Worm (Caenorhabditis elegans) whole organism, young adult: ENCODE data around the gene smf-2.
A peak's percentile ranks its signal among the peaks of the same experiment; 100 is the strongest.

Experiments
- B0035.1 ChIP-seq: sonication (generic microtip); optimal IDR thresholded peaks from 2 replicates; lab custom pipeline; 2016; ENCODE audit warnings: missing genetic modification characterization, mild to moderate bottlenecking, missing compliant biosample characterization, missing genotype, missing genetic modification reagents
- B0261.1 ChIP-seq: sonication (generic microtip); optimal IDR thresholded peaks from 2 replicates; lab custom pipeline; 2016; ENCODE audit warnings: mild to moderate bottlenecking, missing genetic modification characterization, moderate library complexity, missing compliant biosample characterization
- B0336.3 ChIP-seq: fragments of 200-800 bp; sonication (Bioruptor generic); IDR thresholded peaks from 2 replicates; pipeline ENCODE4 v1.3.6; 2022; ENCODE audit warnings: missing genetic modification characterization, missing compliant biosample characterization
- C06A6.2 ChIP-seq: fragments of 200-800 bp; sonication (Bioruptor generic); conservative IDR thresholded peaks from 2 replicates; pipeline ENCODE4 v1.3.6; 2022; ENCODE audit warnings: missing genetic modification characterization, missing compliant biosample characterization
- D2030.7 ChIP-seq: fragments of 200-800 bp; sonication (Bioruptor generic); IDR thresholded peaks from 2 replicates; pipeline ENCODE4 v1.3.6; 2022; ENCODE audit warnings: missing genetic modification reagents, missing genetic modification characterization, missing compliant biosample characterization
- F55B11.4 ChIP-seq: sonication (generic microtip); optimal IDR thresholded peaks from 2 replicates; lab custom pipeline; 2016; ENCODE audit warnings: missing compliant biosample characterization, missing genetic modification characterization, borderline replicate concordance; ENCODE audit not compliant: insufficient read depth
- K11D2.4 ChIP-seq: fragments of 200-800 bp; sonication (Bioruptor generic); IDR thresholded peaks from 2 replicates; pipeline ENCODE4 v1.3.6; 2022; ENCODE audit warnings: missing genetic modification reagents, missing genetic modification characterization, missing compliant biosample characterization
- T26A5.8 ChIP-seq: sonication (generic microtip); optimal IDR thresholded peaks from 2 replicates; lab custom pipeline; 2016; ENCODE audit warnings: missing genetic modification characterization, missing compliant biosample characterization
- Y67H2A.10 ChIP-seq: fragments of 200-800 bp; sonication (Bioruptor generic); conservative IDR thresholded peaks from 2 replicates; pipeline ENCODE4 v1.3.6; 2022; ENCODE audit warnings: missing genetic modification reagents, missing genetic modification characterization, missing compliant biosample characterization
- aptf-2 ChIP-seq: fragments of 200-800 bp; sonication (Bioruptor generic); conservative IDR thresholded peaks from 2 replicates; pipeline ENCODE4 v1.3.6; 2022; ENCODE audit warnings: missing genetic modification reagents, missing genetic modification characterization, missing compliant biosample characterization
- attf-6 ChIP-seq: fragments of 200-800 bp; sonication (Bioruptor generic); IDR thresholded peaks from 2 replicates; pipeline ENCODE4 v1.3.6; 2022; ENCODE audit warnings: missing genetic modification reagents, missing genetic modification characterization, missing compliant biosample characterization
- bed-1 ChIP-seq: fragments of 200-800 bp; sonication (Bioruptor generic); IDR thresholded peaks from 2 replicates; pipeline ENCODE4 v1.3.6; 2022; ENCODE audit warnings: missing genetic modification reagents, missing genetic modification characterization, missing compliant biosample characterization
- bed-2 ChIP-seq: fragments of 200-800 bp; sonication (Bioruptor generic); IDR thresholded peaks from 2 replicates; pipeline ENCODE4 v1.3.6; 2022; ENCODE audit warnings: missing genetic modification reagents, missing genetic modification characterization, missing compliant biosample characterization
- ceh-100 ChIP-seq: fragments of 200-800 bp; sonication (Bioruptor generic); IDR thresholded peaks from 2 replicates; pipeline ENCODE4 v1.3.6; 2022; ENCODE audit warnings: missing genetic modification reagents, missing genetic modification characterization, missing compliant biosample characterization
- ceh-27 ChIP-seq: fragments of 200-800 bp; sonication (Bioruptor generic); optimal IDR thresholded peaks from 2 replicates; lab custom pipeline; 2018; ENCODE audit warnings: mild to moderate bottlenecking, missing genetic modification characterization, moderate library complexity, missing compliant biosample characterization
- ceh-79 ChIP-seq: sonication (generic microtip); optimal IDR thresholded peaks from 2 replicates; lab custom pipeline; 2017; ENCODE audit warnings: mild to moderate bottlenecking, missing genetic modification characterization, missing compliant biosample characterization
- ceh-91 ChIP-seq: fragments of 200-800 bp; sonication (Bioruptor generic); IDR thresholded peaks from 2 replicates; pipeline ENCODE4 v1.3.6; 2022; ENCODE audit warnings: missing genetic modification reagents, missing genetic modification characterization, missing compliant biosample characterization
- chd-7 ChIP-seq: sonication (generic microtip); optimal IDR thresholded peaks from 2 replicates; lab custom pipeline; 2016; ENCODE audit warnings: mild to moderate bottlenecking, missing genetic modification characterization, moderate library complexity, missing compliant biosample characterization
- efl-1 ChIP-seq: fragments of 150-350 bp; optimal IDR thresholded peaks from 2 replicates; lab custom pipeline; 2014; ENCODE audit warnings: missing biosample characterization, missing genetic modification reagents, missing genetic modification characterization
- egl-18 ChIP-seq: fragments of 200-800 bp; sonication (Bioruptor generic); IDR thresholded peaks from 2 replicates; pipeline ENCODE4 v1.3.6; 2022; ENCODE audit warnings: missing genetic modification reagents, missing genetic modification characterization, missing compliant biosample characterization
- egl-44 ChIP-seq: fragments of 200-800 bp; sonication (Bioruptor generic); IDR thresholded peaks from 2 replicates; pipeline ENCODE4 v1.3.6; 2022; ENCODE audit warnings: missing genetic modification reagents, missing genetic modification characterization, missing compliant biosample characterization
- ets-4 ChIP-seq: fragments of 200-800 bp; sonication (Bioruptor generic); optimal IDR thresholded peaks from 2 replicates; lab custom pipeline; 2018; ENCODE audit warnings: mild to moderate bottlenecking, missing genetic modification characterization, missing compliant biosample characterization
- hlh-26 ChIP-seq: fragments of 200-800 bp; sonication (Bioruptor generic); conservative IDR thresholded peaks from 2 replicates; pipeline ENCODE4 v1.3.6; 2022; ENCODE audit warnings: missing genetic modification reagents, missing genetic modification characterization, missing compliant biosample characterization
- hmg-1.2 ChIP-seq: fragments of 200-800 bp; sonication (Bioruptor generic); IDR thresholded peaks from 2 replicates; pipeline ENCODE4 v1.3.6; 2022; ENCODE audit warnings: missing genetic modification reagents, missing genetic modification characterization, missing compliant biosample characterization
- hsf-1 ChIP-seq: fragments of 200-800 bp; sonication (Bioruptor generic); IDR thresholded peaks from 2 replicates; pipeline ENCODE4 v1.3.6; 2022; ENCODE audit warnings: missing genetic modification reagents, missing genetic modification characterization, missing compliant biosample characterization
- lin-26 ChIP-seq: fragments of 200-800 bp; sonication (Bioruptor generic); IDR thresholded peaks from 2 replicates; pipeline ENCODE4 v1.3.6; 2022; ENCODE audit warnings: missing genetic modification reagents, missing genetic modification characterization, missing compliant biosample characterization
- lin-35 ChIP-seq, 3 experiments: fragments of 150-350 bp in 2 of 3; sonication (generic microtip) in 1 of 3; optimal IDR thresholded peaks; 2 replicates each; lab custom pipeline; 2014 to 2018; ENCODE audit warnings: missing biosample characterization in 3 of 3, missing genetic modification characterization in 3 of 3, missing genetic modification reagents in 3 of 3
- madf-6 ChIP-seq: fragments of 200-800 bp; sonication (Bioruptor generic); IDR thresholded peaks from 2 replicates; pipeline ENCODE4 v1.3.6; 2022; ENCODE audit warnings: missing genetic modification reagents, missing genetic modification characterization, missing compliant biosample characterization
- mel-28 ChIP-seq: sonication (generic microtip); optimal IDR thresholded peaks from 2 replicates; lab custom pipeline; 2016; ENCODE audit warnings: borderline replicate concordance, mild to moderate bottlenecking, missing genetic modification characterization, missing compliant biosample characterization
- mxl-1 ChIP-seq: sonication (generic microtip); optimal IDR thresholded peaks from 2 replicates; lab custom pipeline; 2016; ENCODE audit warnings: missing genetic modification characterization, missing compliant biosample characterization
- nhr-120 ChIP-seq: fragments of 200-800 bp; sonication (Bioruptor generic); IDR thresholded peaks from 2 replicates; pipeline ENCODE4 v1.3.6; 2022; ENCODE audit warnings: missing genetic modification characterization, missing compliant biosample characterization
- nhr-179 ChIP-seq: sonication (generic microtip); optimal IDR thresholded peaks from 2 replicates; lab custom pipeline; 2016; ENCODE audit warnings: mild to moderate bottlenecking, missing genetic modification characterization, missing compliant biosample characterization
- nhr-27 ChIP-seq: fragments of 200-800 bp; sonication (Bioruptor generic); optimal IDR thresholded peaks from 2 replicates; lab custom pipeline; 2018; ENCODE audit warnings: mild to moderate bottlenecking, missing genetic modification characterization, moderate library complexity, missing compliant biosample characterization
- pbrm-1 ChIP-seq: fragments of 200-800 bp; sonication (Bioruptor generic); IDR thresholded peaks from 2 replicates; pipeline ENCODE4 v1.3.6; 2022; ENCODE audit warnings: missing genetic modification reagents, missing genetic modification characterization, missing compliant biosample characterization
- rcor-1 ChIP-seq: fragments of 200-800 bp; sonication (Bioruptor generic); IDR thresholded peaks from 2 replicates; pipeline ENCODE4 v1.3.6; 2022; ENCODE audit warnings: missing genetic modification reagents, missing genetic modification characterization, missing compliant biosample characterization
- rec-8 ChIP-seq, 2 experiments: sonication (generic microtip); optimal IDR thresholded peaks; 2 replicates each; lab custom pipeline; 2016; ENCODE audit warnings: mild to moderate bottlenecking in 2 of 2, missing genetic modification characterization in 2 of 2, missing genetic modification reagents in 2 of 2, missing genotype in 2 of 2, missing biosample characterization in 1 of 2, missing compliant biosample characterization in 1 of 2, moderate library complexity in 1 of 2
- rpc-1 ChIP-seq, 2 experiments: fragments of 150-350 bp in 1 of 2; sonication (generic microtip) in 1 of 2; optimal IDR thresholded peaks; 2 replicates each; lab custom pipeline; 2014 to 2018; ENCODE audit warnings: missing biosample characterization in 1 of 2, missing genetic modification characterization in 1 of 2, missing genetic modification reagents in 1 of 2, missing genotype in 1 of 2
- snpc-1.1 ChIP-seq: sonication (generic microtip); optimal IDR thresholded peaks from 2 replicates; lab custom pipeline; 2017; ENCODE audit warnings: missing genetic modification characterization, mild to moderate bottlenecking, missing compliant biosample characterization, antibody characterized with exemption, moderate library complexity, missing genotype, missing genetic modification reagents; ENCODE audit not compliant: insufficient read depth
- snpc-4 ChIP-seq, 5 experiments: fragments of 150-350 bp in 1 of 5; sonication (generic microtip) in 4 of 5; optimal IDR thresholded peaks; 2 replicates each; lab custom pipeline; 2014 to 2018; ENCODE audit warnings: missing genetic modification characterization in 5 of 5, missing biosample characterization in 3 of 5, antibody characterized with exemption in 2 of 5, mild to moderate bottlenecking in 2 of 5, missing compliant biosample characterization in 2 of 5, missing genotype in 2 of 5, moderate library complexity in 2 of 5, missing genetic modification reagents in 1 of 5
- tbp1 ChIP-seq: fragments of 200-800 bp; sonication (Bioruptor generic); optimal IDR thresholded peaks from 2 replicates; lab custom pipeline; 2018; ENCODE audit warnings: mild to moderate bottlenecking, missing genetic modification characterization, missing compliant biosample characterization
- tbx-9 ChIP-seq: sonication (generic microtip); optimal IDR thresholded peaks from 2 replicates; lab custom pipeline; 2016; ENCODE audit warnings: borderline replicate concordance, missing genetic modification characterization, inconsistent platforms, missing compliant biosample characterization
- unc-130 ChIP-seq: sonication (generic microtip); optimal IDR thresholded peaks from 2 replicates; lab custom pipeline; 2016; ENCODE audit warnings: missing genetic modification reagents, missing genetic modification characterization, missing compliant biosample characterization
- zfh-2 ChIP-seq: fragments of 200-800 bp; sonication (Bioruptor generic); conservative IDR thresholded peaks from 2 replicates; pipeline ENCODE4 v1.3.6; 2022; ENCODE audit warnings: missing genetic modification reagents, missing genetic modification characterization, missing compliant biosample characterization
- ztf-18 ChIP-seq: sonication (generic microtip); optimal IDR thresholded peaks from 2 replicates; lab custom pipeline; 2016; ENCODE audit warnings: missing genotype, mild to moderate bottlenecking, missing genetic modification characterization, missing compliant biosample characterization
- ztf-22 ChIP-seq: fragments of 200-800 bp; sonication (Bioruptor generic); optimal IDR thresholded peaks from 2 replicates; lab custom pipeline; 2018; ENCODE audit warnings: mild to moderate bottlenecking, missing genetic modification characterization, moderate library complexity, missing compliant biosample characterization
- ztf-28 ChIP-seq: fragments of 200-800 bp; sonication (Bioruptor generic); IDR thresholded peaks from 2 replicates; pipeline ENCODE4 v1.3.6; 2022; ENCODE audit warnings: missing genetic modification reagents, missing genetic modification characterization, missing compliant biosample characterization
- ztf-3 ChIP-seq: fragments of 200-800 bp; sonication (Bioruptor generic); optimal IDR thresholded peaks from 2 replicates; lab custom pipeline; 2018; ENCODE audit warnings: mild to moderate bottlenecking, missing genetic modification characterization, missing compliant biosample characterization

The smf-2 gene

DNA sequence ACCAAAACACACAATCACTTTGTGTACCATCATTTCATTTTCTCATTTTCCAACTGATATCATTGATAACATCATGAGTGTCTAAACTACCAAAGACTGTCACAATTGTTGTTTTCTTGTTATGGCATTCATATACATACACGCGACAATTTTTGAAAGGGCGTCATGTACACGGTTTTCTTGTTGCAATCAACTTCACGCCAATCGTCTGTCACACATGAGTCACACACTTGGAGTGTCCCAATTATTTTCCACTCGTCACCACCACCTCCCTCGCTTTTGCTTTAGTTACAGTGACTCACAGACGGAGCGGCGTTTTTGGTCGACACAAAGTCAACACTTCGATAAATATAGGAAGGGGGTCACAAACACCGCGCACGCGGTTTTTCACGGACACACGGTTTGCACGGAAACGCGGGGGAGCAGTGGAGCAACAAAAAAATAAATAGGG lies 29.4 kb upstream of the smf-2 start (continued):
- TF ChIP-seq D2030.7 (GFP tag; lab: Robert Waterston, UW) (no peak), bed-1 (GFP tag; lab: Robert Waterston, UW) (no peak), hsf-1 (GFP tag; lab: Robert Waterston, UW) (no peak), egl-18 (GFP tag; lab: Robert Waterston, UW) (no peak), ceh-91 (GFP tag; lab: Robert Waterston, UW) (no peak), snpc-1.1 (no peak), T26A5.8 (no peak), hmg-1.2 (0 out of 2 replicates have a peak, but pooled peaks have one; percentile 11), ets-4 (peak; percentile 62), pbrm-1 (GFP tag; lab: Robert Waterston, UW) (no peak), rpc-1 (optimal IDR thresholded peaks at IDR 0.05; lab: Kevin White, UChicago) (no peak), rpc-1 (tag; optimal IDR thresholded peaks at IDR 0.05; lab: Kevin White, UChicago) (no peak), chd-7 (tag; lab: Kevin White, UChicago) (peak; percentile 56), nhr-120 (GFP tag; lab: Robert Waterston, UW) (no peak), Y67H2A.10 (GFP tag; lab: Robert Waterston, UW) (no peak), ztf-3 (GFP tag; lab: Kevin White, UChicago) (no peak), madf-6 (no peak), rcor-1 (GFP tag; lab: Robert Waterston, UW) (no peak), ceh-79 (tag; lab: Kevin White, UChicago) (no peak), lin-35 (GFP tag; optimal IDR thresholded peaks at IDR 0.05; lab: Kevin White, UChicago) (no peak), nhr-179 (no peak), aptf-2 (GFP tag; lab: Robert Waterston, UW) (no peak), C06A6.2 (GFP tag; lab: Robert Waterston, UW) (peak; percentile 47), efl-1 (GFP tag; lab: Kevin White, UChicago) (no peak), hlh-26 (GFP tag; lab: Robert Waterston, UW) (no peak), attf-6 (GFP tag; lab: Robert Waterston, UW) (no peak), ztf-18 (tag; lab: Kevin White, UChicago) (no peak), ceh-27 (GFP tag; lab: Kevin White, UChicago) (peak; percentile 26), zfh-2 (GFP tag; lab: Robert Waterston, UW) (peak; percentile 68), mxl-1 (no peak), B0336.3 (GFP tag; lab: Robert Waterston, UW) (peak; percentile 40; the same call in 1 of the 2 replicates), bed-2 (GFP tag; lab: Robert Waterston, UW) (no peak), B0261.1 (tag; lab: Kevin White, UChicago) (no peak), egl-44 (no peak), mel-28 (tag; lab: Kevin White, UChicago) (no peak), snpc-4 (GFP tag; optimal IDR thresholded peaks at IDR 0.05; lab: Kevin White, UChicago) (no peak), snpc-4 (tag; optimal IDR thresholded peaks at IDR 0.05; lab: Kevin White, UChicago) (peak in 1 of 4 experiments; percentile 3), ceh-100 (no peak), ztf-28 (no peak), rec-8 (tag; optimal IDR thresholded peaks at IDR 0.05; lab: Kevin White, UChicago) (no peak), K11D2.4 (0 out of 2 replicates have a peak, but pooled peaks have one; percentile 16), nhr-27 (tag; lab: Kevin White, UChicago) (no peak), lin-26 (GFP tag; lab: Robert Waterston, UW) (0 out of 2 replicates have a peak, but pooled peaks have one; percentile 13), tbp1 (peak; percentile 36), ztf-22 (GFP tag; lab: Kevin White, UChicago) (peak; percentile 48), tbx-9 (tag; lab: Kevin White, UChicago) (no peak), B0035.1 (tag; lab: Kevin White, UChicago) (no peak), F55B11.4 (tag; lab: Kevin White, UChicago) (no peak), unc-130 (GFP tag; lab: Kevin White, UChicago) (no peak)
